Worm (Caenorhabditis elegans) whole organism, L1 larva: Measurements from ENCODE around the gene F55F1.2.

Experiments used
- blmp-1 ChIP-seq: fragments of 150-350 bp; optimal IDR thresholded peaks from 2 replicates; lab custom pipeline; 2014; ENCODE audit warnings: missing biosample characterization, missing genetic modification characterization
- ceh-82 ChIP-seq, 3 experiments: fragments of 150-350 bp in 1 of 3; sonication (generic microtip) in 2 of 3; optimal IDR thresholded peaks; 2 replicates each; lab custom pipeline; 2014 to 2017; ENCODE audit warnings: missing biosample characterization in 3 of 3, missing genetic modification characterization in 3 of 3
- dpl-1 ChIP-seq, 3 experiments: fragments of 150-350 bp in 2 of 3; sonication (generic microtip) in 1 of 3; optimal IDR thresholded peaks; 2 replicates each; lab custom pipeline; 2014 to 2017; ENCODE audit warnings: missing biosample characterization in 3 of 3, missing genetic modification characterization in 3 of 3, missing genetic modification reagents in 3 of 3
- dsc-1 ChIP-seq: sonication (generic microtip); optimal IDR thresholded peaks from 2 replicates; lab custom pipeline; 2016; ENCODE audit warnings: mild to moderate bottlenecking, missing genetic modification characterization, missing compliant biosample characterization
- efl-1 ChIP-seq, 4 experiments: fragments of 150-350 bp; optimal IDR thresholded peaks in 3 of 4; peaks in 1 of 4; 1 replicate in 1 of 4; 2 replicates in 3 of 4; lab custom pipeline; 2014; ENCODE audit warnings: missing biosample characterization in 2 of 4, missing genetic modification characterization in 2 of 4, missing genetic modification reagents in 2 of 4
- efl-3 ChIP-seq: fragments of 200-800 bp; sonication (Bioruptor generic); optimal IDR thresholded peaks from 2 replicates; lab custom pipeline; 2018; ENCODE audit warnings: mild to moderate bottlenecking, missing genetic modification characterization, missing compliant biosample characterization
- egl-13 ChIP-seq: sonication (generic microtip); optimal IDR thresholded peaks from 2 replicates; lab custom pipeline; 2016; ENCODE audit warnings: missing genotype, missing genetic modification reagents, missing genetic modification characterization, missing compliant biosample characterization
- ets-5 ChIP-seq: fragments of 200-800 bp; sonication (Bioruptor generic); IDR thresholded peaks from 2 replicates; pipeline ENCODE4 v1.3.6; 2022; ENCODE audit warnings: missing genetic modification characterization, missing compliant biosample characterization
- fkh-4 ChIP-seq: sonication (generic microtip); optimal IDR thresholded peaks from 2 replicates; lab custom pipeline; 2016; ENCODE audit warnings: missing compliant biosample characterization, missing genetic modification characterization, borderline replicate concordance
- fkh-8 ChIP-seq: sonication (generic microtip); optimal IDR thresholded peaks from 2 replicates; lab custom pipeline; 2016; ENCODE audit warnings: mild to moderate bottlenecking, missing genetic modification characterization, missing compliant biosample characterization
- hlh-4 ChIP-seq: sonication (generic microtip); optimal IDR thresholded peaks from 2 replicates; lab custom pipeline; 2016; ENCODE audit warnings: mild to moderate bottlenecking, missing genetic modification characterization, missing compliant biosample characterization
- isw-1 ChIP-seq: fragments of 200-800 bp; sonication (Bioruptor generic); IDR thresholded peaks from 2 replicates; pipeline ENCODE4 v1.3.6; 2022; ENCODE audit warnings: missing genetic modification characterization, missing compliant biosample characterization
- lin-13 ChIP-seq: fragments of 150-350 bp; optimal IDR thresholded peaks from 2 replicates; lab custom pipeline; 2014; ENCODE audit warnings: missing biosample characterization, missing genetic modification reagents, missing genetic modification characterization
- lin-14 ChIP-seq: fragments of 200-800 bp; sonication (Bioruptor generic); optimal IDR thresholded peaks from 2 replicates; lab custom pipeline; 2018; ENCODE audit warnings: mild to moderate bottlenecking, missing genetic modification characterization, moderate library complexity, missing compliant biosample characterization
- lir-3 ChIP-seq: sonication (generic microtip); optimal IDR thresholded peaks from 2 replicates; lab custom pipeline; 2016; ENCODE audit warnings: mild to moderate bottlenecking, missing genetic modification characterization, moderate library complexity, missing compliant biosample characterization; ENCODE audit not compliant: poor library complexity
- nhr-19 ChIP-seq: fragments of 200-800 bp; sonication (Bioruptor generic); conservative IDR thresholded peaks from 2 replicates; pipeline ENCODE4 v1.3.6; 2022; ENCODE audit warnings: missing genetic modification characterization, missing compliant biosample characterization
- nhr-47 ChIP-seq: sonication (generic microtip); optimal IDR thresholded peaks from 2 replicates; lab custom pipeline; 2016; ENCODE audit warnings: mild to moderate bottlenecking, missing genetic modification characterization, moderate library complexity, missing compliant biosample characterization
- nhr-85 ChIP-seq: sonication (generic microtip); peaks from one replicate; lab custom pipeline; 2016; ENCODE audit warnings: missing genetic modification characterization, inconsistent platforms, missing compliant biosample characterization
- pag-3 ChIP-seq: sonication (generic microtip); optimal IDR thresholded peaks from 2 replicates; lab custom pipeline; 2017; ENCODE audit warnings: missing genetic modification characterization, mild to moderate bottlenecking, missing compliant biosample characterization, antibody characterized with exemption, borderline replicate concordance; ENCODE audit not compliant: insufficient read depth
- pqm-1 ChIP-seq: sonication (generic microtip); optimal IDR thresholded peaks from 3 replicates; lab custom pipeline; 2017; ENCODE audit warnings: missing biosample characterization, missing genetic modification characterization
- sptf-1 ChIP-seq: fragments of 150-350 bp; optimal IDR thresholded peaks from 2 replicates; lab custom pipeline; 2014; ENCODE audit warnings: missing biosample characterization, missing genetic modification characterization
- sup-37 ChIP-seq: fragments of 200-800 bp; sonication (Bioruptor generic); optimal IDR thresholded peaks from 2 replicates; lab custom pipeline; 2018; ENCODE audit warnings: mild to moderate bottlenecking, missing genetic modification characterization, missing compliant biosample characterization
- unc-30 ChIP-seq: sonication (generic microtip); optimal IDR thresholded peaks from 2 replicates; lab custom pipeline; 2017; ENCODE audit warnings: missing biosample characterization, missing genetic modification characterization
- unc-62 ChIP-seq: fragments of 150-350 bp; optimal IDR thresholded peaks from 2 replicates; lab custom pipeline; 2014; ENCODE audit warnings: missing biosample characterization, missing genetic modification reagents, missing genetic modification characterization
- unc-98 ChIP-seq: fragments of 200-800 bp; sonication (Bioruptor generic); IDR thresholded peaks from 2 replicates; pipeline ENCODE4 v1.3.6; 2022; ENCODE audit warnings: missing genetic modification characterization, missing compliant biosample characterization
- vab-15 ChIP-seq: sonication (generic microtip); optimal IDR thresholded peaks from 2 replicates; lab custom pipeline; 2017; ENCODE audit warnings: missing genotype, mild to moderate bottlenecking, missing genetic modification characterization, missing compliant biosample characterization
- zag-1 ChIP-seq: fragments of 150-350 bp; optimal IDR thresholded peaks from 2 replicates; lab custom pipeline; 2014; ENCODE audit warnings: missing biosample characterization, missing genetic modification characterization

The F55F1.2 gene

DNA sequence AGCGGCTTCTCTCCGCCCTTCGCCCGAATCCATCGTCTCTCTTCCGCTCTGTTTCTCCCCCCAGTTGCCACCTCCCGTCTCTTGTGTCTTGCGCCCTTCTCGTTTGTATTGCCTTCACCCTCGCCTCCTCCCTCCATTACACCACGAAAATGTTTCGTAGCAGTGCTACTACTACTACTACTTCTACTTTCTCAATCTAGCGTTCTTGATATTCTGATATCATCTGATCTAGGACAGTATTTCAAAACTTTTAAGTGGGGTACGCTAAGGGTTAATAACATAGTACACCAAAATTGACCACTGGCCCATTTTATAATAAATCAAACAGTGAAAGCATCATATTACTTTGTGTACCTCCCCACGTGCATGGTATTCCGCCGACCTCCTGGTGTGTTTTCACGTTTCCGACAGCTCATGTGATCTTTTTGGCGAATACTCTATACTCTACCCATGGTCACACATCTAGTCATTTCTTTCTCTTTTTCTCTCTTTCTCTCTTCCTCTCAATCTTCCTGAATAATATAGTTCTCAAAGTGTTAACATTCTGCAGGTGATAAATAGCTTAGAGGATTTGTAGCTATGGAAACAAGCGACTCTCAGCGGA is 32.8 kb upstream of the F55F1.2 start, which contains the start of gene C14A11.2 (continued):
- TF ChIP-seq dpl-1 (GFP tag; optimal IDR thresholded peaks at IDR 0.05; lab: Kevin White, UChicago) (peak in 1 of 3 experiments; percentile 21), ceh-82 (tag; optimal IDR thresholded peaks at IDR 0.05; lab: Kevin White, UChicago) (peak in 1 of 3 experiments; percentile 10)

DNA sequence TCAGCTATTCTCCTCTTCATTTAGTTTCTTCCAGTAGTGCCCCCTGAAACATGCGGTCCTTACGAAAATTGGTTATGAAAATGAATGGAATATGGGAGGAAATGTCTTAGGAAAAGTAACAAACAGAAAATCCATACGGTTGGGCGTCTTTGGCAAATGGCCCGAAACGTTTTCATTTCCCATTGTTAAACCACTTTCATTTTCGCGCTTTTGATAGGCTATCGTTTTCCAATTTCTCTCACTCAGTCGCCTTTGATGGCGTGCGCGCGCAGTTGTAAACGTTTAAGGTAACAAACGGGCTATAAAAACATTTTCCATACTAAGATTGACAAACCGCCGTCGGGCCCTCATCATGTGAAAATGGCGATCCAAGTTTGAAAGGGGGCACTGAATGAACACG is 25.2 kb upstream of the F55F1.2 start:
- TF ChIP-seq sup-37 (GFP tag; lab: Kevin White, UChicago) (no peak), lin-14 (GFP tag; lab: Kevin White, UChicago) (peak; percentile 8), blmp-1 (tag; lab: Kevin White, UChicago) (peak; percentile 92), lir-3 (tag; lab: Kevin White, UChicago) (no peak)

DNA sequence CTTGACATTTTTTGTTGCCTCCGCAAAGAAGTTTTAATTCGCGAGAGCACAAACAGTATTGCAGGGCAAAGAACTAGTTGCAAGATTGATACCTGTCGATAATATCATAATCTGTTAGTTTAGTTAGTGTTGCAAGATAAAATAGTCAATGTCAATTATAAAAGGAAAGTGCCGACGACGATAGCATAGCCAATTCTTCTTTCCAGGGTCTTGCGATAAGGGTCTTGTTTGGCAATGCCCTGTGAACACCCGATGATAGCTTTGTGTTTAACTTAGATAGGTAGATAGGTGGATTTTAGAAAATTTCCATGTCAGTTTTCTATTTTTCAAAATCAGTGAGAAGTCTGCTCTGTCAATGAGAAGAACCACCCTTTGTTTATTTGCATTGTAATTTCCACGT is 24.5 kb upstream of the F55F1.2 start:
- TF ChIP-seq isw-1 (GFP tag; lab: Robert Waterston, UW): no peak
- TF ChIP-seq nhr-85: peak; percentile 53

DNA sequence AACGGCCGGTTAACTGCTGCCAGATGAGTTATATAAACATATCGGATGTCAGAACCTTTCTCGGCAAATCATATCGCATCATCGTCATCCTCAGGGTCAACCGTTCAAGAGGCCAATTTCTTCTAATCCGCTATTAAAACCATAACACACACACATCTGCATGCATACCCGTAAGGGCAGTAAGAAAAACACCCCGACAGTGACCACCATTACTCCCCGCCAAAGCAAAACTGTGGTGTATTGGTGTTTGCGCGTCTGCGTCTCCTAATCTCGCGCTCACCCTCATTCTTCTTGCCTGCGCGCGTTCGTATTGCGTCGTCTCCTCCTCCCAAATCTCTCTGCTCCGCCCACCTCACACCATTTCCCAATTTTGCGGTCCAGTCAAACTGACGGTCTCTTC is 23.7 kb upstream of the F55F1.2 start:
- TF ChIP-seq ets-5 (GFP tag; lab: Robert Waterston, UW): no peak
- TF ChIP-seq efl-1 (optimal IDR thresholded peaks at IDR 0.05; lab: Kevin White, UChicago): no peak
- peak in 1 of 2 experiments; percentile 90 for TF ChIP-seq efl-1 (GFP tag; optimal IDR thresholded peaks at IDR 0.05 in 1 of 2; lab: Kevin White, UChicago)
- no peak for TF ChIP-seq zag-1 (tag; lab: Kevin White, UChicago)
- no peak for TF ChIP-seq efl-3 (GFP tag; lab: Kevin White, UChicago)
- peak; percentile 53 for TF ChIP-seq nhr-85
- peak; percentile 10 for TF ChIP-seq lin-14 (GFP tag; lab: Kevin White, UChicago)
- TF ChIP-seq vab-15 (tag; lab: Kevin White, UChicago): no peak
- TF ChIP-seq, all 84 proteins: peak for 3

DNA sequence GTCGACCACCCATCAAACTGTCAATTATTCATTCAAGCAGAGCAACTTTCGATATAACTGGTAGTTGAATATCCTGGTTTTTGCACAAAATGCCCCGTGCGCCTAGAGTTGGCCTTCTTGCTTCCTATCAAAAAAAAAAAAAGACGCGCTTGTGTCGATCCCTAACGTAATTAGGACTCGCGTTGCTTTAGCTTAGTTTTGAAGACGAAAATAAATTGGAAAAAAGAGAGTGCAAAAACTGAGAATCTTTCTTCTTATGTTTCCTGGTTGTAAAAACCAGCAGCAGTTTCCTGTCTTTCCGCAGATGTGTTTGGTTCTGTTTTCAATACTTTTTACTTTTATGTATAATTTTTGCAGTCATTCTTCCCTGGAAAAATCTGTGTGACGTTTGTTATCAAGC is 8.1 kb upstream of the F55F1.2 start:
- TF ChIP-seq egl-13 (tag; lab: Kevin White, UChicago) (no peak), fkh-8 (tag; lab: Kevin White, UChicago) (no peak), unc-30 (tag; lab: Kevin White, UChicago) (no peak), lin-14 (GFP tag; lab: Kevin White, UChicago) (peak; percentile 50), nhr-85 (no peak)
- TF ChIP-seq, all 84 proteins: peak for 1

DNA sequence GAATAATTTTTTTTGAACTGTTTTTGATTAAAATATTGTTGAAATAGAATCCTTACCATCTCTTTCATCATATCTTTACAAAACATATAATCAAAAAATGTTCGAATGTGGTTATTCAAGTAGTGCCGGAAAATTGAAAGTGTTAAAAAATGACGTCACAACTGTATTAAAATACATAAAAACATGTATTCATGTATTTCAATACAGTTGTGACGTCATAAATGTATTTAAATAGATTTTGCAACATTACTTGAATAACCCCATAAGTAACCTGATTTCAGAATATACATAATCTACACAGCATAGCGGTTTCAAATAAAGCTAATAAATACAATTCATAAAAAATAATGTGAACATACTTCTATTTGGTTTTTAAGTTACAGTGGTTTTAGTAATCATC is 7.1 kb upstream of the F55F1.2 start:
- TF ChIP-seq fkh-4 (tag; lab: Kevin White, UChicago) (no peak), nhr-47 (tag; lab: Kevin White, UChicago) (no peak), fkh-8 (tag; lab: Kevin White, UChicago) (no peak), unc-98 (GFP tag; lab: Robert Waterston, UW) (no peak), lir-3 (tag; lab: Kevin White, UChicago) (no peak), efl-3 (GFP tag; lab: Kevin White, UChicago) (no peak), dsc-1 (tag; lab: Kevin White, UChicago) (no peak), sptf-1 (tag; lab: Kevin White, UChicago) (no peak)

DNA sequence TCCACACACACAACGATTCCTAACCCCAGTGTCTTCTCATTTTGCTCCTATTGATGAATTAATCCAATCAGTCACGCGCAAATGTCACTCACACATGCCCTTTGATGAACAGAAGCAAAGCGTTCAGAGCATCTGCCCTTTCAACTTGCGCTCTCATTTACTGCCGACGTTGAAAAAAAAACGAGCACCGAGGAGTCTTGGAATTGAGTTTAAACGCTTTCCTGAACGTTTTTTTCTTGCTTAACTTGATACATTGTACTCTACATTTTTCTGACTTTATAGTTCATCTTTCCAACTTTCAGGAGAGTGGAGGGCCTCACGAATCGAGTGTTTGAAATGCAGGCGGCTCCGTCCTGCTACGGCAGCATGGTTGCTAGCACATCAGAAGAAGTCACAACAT is 1.9 kb upstream of the F55F1.2 start, which contains the start of gene cgef-1:
cgef-1 (plus strand) TSS at position 301 of the 400 bp plus-strand sequence.
- TF ChIP-seq ceh-82 (tag; optimal IDR thresholded peaks at IDR 0.05; lab: Kevin White, UChicago): no peak
- no peak for TF ChIP-seq lin-13 (GFP tag; lab: Kevin White, UChicago)
- no peak for TF ChIP-seq pag-3 (tag; lab: Kevin White, UChicago)
- no peak for TF ChIP-seq lir-3 (tag; lab: Kevin White, UChicago)
- TF ChIP-seq nhr-19 (GFP tag; lab: Robert Waterston, UW): no peak
- no peak for TF ChIP-seq unc-62 (GFP tag; lab: Kevin White, UChicago)
- TF ChIP-seq pqm-1 (tag; lab: Kevin White, UChicago): no peak
- TF ChIP-seq hlh-4: no peak
- TF ChIP-seq, all 84 proteins: peak for 0
